Worm (Caenorhabditis elegans): Measurements from ENCODE around the gene ttr-54.

ce11 chrIV:10157034-10157433 lies 1.5 kb downstream of the ttr-54 start:
- no peak for TF ChIP-seq egl-27 (tag; optimal IDR thresholded peaks at IDR 0.05)
- no peak for TF ChIP-seq unc-62 (GFP tag; optimal IDR thresholded peaks at IDR 0.05)
- TF ChIP-seq nhr-237 (tag; optimal IDR thresholded peaks at IDR 0.05) = no peak
